Fruit fly (Drosophila melanogaster): Measurements from ENCODE around the gene wts.

DNA sequence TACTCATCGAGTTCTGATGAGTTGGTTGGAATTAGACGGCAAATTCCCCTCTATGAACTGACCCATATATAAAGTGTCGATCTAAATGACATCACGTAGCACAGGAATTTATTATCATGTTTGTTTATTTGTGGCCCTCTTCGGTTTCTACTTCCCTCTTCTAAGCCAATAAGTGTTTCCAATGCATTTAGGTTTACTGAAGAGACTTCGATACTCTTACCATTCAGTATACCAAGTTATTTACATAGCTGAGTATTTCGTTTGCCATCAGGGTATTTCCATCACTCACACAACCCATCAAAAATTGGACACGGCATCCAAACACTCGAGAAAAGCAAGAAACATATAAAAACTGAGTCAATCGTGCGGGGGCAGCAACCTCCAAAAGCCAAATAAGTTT is 9.8 kb upstream of the wts start:
- TF ChIP-seq CG8478 (optimal IDR thresholded peaks at IDR 0.05) (no peak), CTCF (optimal IDR thresholded peaks at IDR 0.05) (no peak)
